Worm (Caenorhabditis elegans) whole organism, L1 larva: ENCODE data around the gene maph-1.3.

Experiments used
- C34B4.2 ChIP-seq: sonication (generic microtip); optimal IDR thresholded peaks from 2 replicates; lab custom pipeline; 2017; ENCODE audit warnings: mild to moderate bottlenecking, missing genetic modification characterization, missing compliant biosample characterization
- alr-1 ChIP-seq: fragments of 200-800 bp; sonication (Bioruptor generic); optimal IDR thresholded peaks from 2 replicates; lab custom pipeline; 2018; ENCODE audit warnings: borderline replicate concordance, mild to moderate bottlenecking, missing genetic modification characterization, missing compliant biosample characterization
- ama-1 ChIP-seq: fragments of 150-350 bp; optimal IDR thresholded peaks from 2 replicates; lab custom pipeline; 2014
- blmp-1 ChIP-seq: fragments of 150-350 bp; optimal IDR thresholded peaks from 2 replicates; lab custom pipeline; 2014; ENCODE audit warnings: missing biosample characterization, missing genetic modification characterization
- ceh-8 ChIP-seq: fragments of 200-800 bp; sonication (Bioruptor generic); optimal IDR thresholded peaks from 2 replicates; lab custom pipeline; 2018; ENCODE audit warnings: mild to moderate bottlenecking, missing genetic modification characterization, moderate library complexity, missing compliant biosample characterization
- ceh-82 ChIP-seq, 3 experiments: fragments of 150-350 bp in 1 of 3; sonication (generic microtip) in 2 of 3; optimal IDR thresholded peaks; 2 replicates each; lab custom pipeline; 2014 to 2017; ENCODE audit warnings: missing biosample characterization in 3 of 3, missing genetic modification characterization in 3 of 3
- ceh-88 ChIP-seq: fragments of 200-800 bp; sonication (Bioruptor generic); IDR thresholded peaks from 2 replicates; pipeline ENCODE4 v1.3.6; 2022; ENCODE audit warnings: missing genetic modification characterization, missing compliant biosample characterization
- ceh-90 ChIP-seq: sonication (generic microtip); optimal IDR thresholded peaks from 2 replicates; lab custom pipeline; 2016; ENCODE audit warnings: missing genetic modification characterization, missing compliant biosample characterization
- ces-1 ChIP-seq: fragments of 150-350 bp; optimal IDR thresholded peaks from 2 replicates; lab custom pipeline; 2014; ENCODE audit warnings: missing biosample characterization, missing genetic modification reagents, missing genetic modification characterization
- dpl-1 ChIP-seq, 3 experiments: fragments of 150-350 bp in 2 of 3; sonication (generic microtip) in 1 of 3; optimal IDR thresholded peaks; 2 replicates each; lab custom pipeline; 2014 to 2017; ENCODE audit warnings: missing biosample characterization in 3 of 3, missing genetic modification characterization in 3 of 3, missing genetic modification reagents in 3 of 3
- dsc-1 ChIP-seq: sonication (generic microtip); optimal IDR thresholded peaks from 2 replicates; lab custom pipeline; 2016; ENCODE audit warnings: mild to moderate bottlenecking, missing genetic modification characterization, missing compliant biosample characterization
- efl-1 ChIP-seq, 4 experiments: fragments of 150-350 bp; optimal IDR thresholded peaks in 3 of 4; peaks in 1 of 4; 1 replicate in 1 of 4; 2 replicates in 3 of 4; lab custom pipeline; 2014; ENCODE audit warnings: missing biosample characterization in 2 of 4, missing genetic modification characterization in 2 of 4, missing genetic modification reagents in 2 of 4
- egl-13 ChIP-seq: sonication (generic microtip); optimal IDR thresholded peaks from 2 replicates; lab custom pipeline; 2016; ENCODE audit warnings: missing genotype, missing genetic modification reagents, missing genetic modification characterization, missing compliant biosample characterization
- egl-27 ChIP-seq, 2 experiments: fragments of 150-350 bp in 1 of 2; sonication (generic microtip); optimal IDR thresholded peaks; 3 replicates each; lab custom pipeline; 2017 to 2018; ENCODE audit warnings: missing biosample characterization in 2 of 2, missing genetic modification characterization in 2 of 2, missing genetic modification reagents in 2 of 2
- elt-2 ChIP-seq: sonication (generic microtip); optimal IDR thresholded peaks from 2 replicates; lab custom pipeline; 2016; ENCODE audit warnings: missing genetic modification characterization, mild to moderate bottlenecking, inconsistent platforms, missing compliant biosample characterization, missing genetic modification reagents
- ets-5 ChIP-seq: fragments of 200-800 bp; sonication (Bioruptor generic); IDR thresholded peaks from 2 replicates; pipeline ENCODE4 v1.3.6; 2022; ENCODE audit warnings: missing genetic modification characterization, missing compliant biosample characterization
- fkh-10 ChIP-seq: sonication (generic microtip); optimal IDR thresholded peaks from 2 replicates; lab custom pipeline; 2017; ENCODE audit warnings: missing biosample characterization, missing genetic modification reagents, missing genetic modification characterization
- fkh-4 ChIP-seq: sonication (generic microtip); optimal IDR thresholded peaks from 2 replicates; lab custom pipeline; 2016; ENCODE audit warnings: missing compliant biosample characterization, missing genetic modification characterization, borderline replicate concordance
- fkh-8 ChIP-seq: sonication (generic microtip); optimal IDR thresholded peaks from 2 replicates; lab custom pipeline; 2016; ENCODE audit warnings: mild to moderate bottlenecking, missing genetic modification characterization, missing compliant biosample characterization
- fos-1 ChIP-seq: fragments of 150-350 bp; optimal IDR thresholded peaks from 2 replicates; lab custom pipeline; 2014; ENCODE audit warnings: missing biosample characterization, missing genetic modification characterization
- hlh-4 ChIP-seq: sonication (generic microtip); optimal IDR thresholded peaks from 2 replicates; lab custom pipeline; 2016; ENCODE audit warnings: mild to moderate bottlenecking, missing genetic modification characterization, missing compliant biosample characterization
- hpl-2 ChIP-seq: fragments of 150-350 bp; optimal IDR thresholded peaks from 2 replicates; lab custom pipeline; 2014; ENCODE audit warnings: missing biosample characterization, missing genetic modification reagents, missing genetic modification characterization
- jun-1 ChIP-seq: fragments of 150-350 bp; optimal IDR thresholded peaks from 2 replicates; lab custom pipeline; 2014; ENCODE audit warnings: missing biosample characterization, missing genetic modification reagents, missing genetic modification characterization
- lin-13 ChIP-seq: fragments of 150-350 bp; optimal IDR thresholded peaks from 2 replicates; lab custom pipeline; 2014; ENCODE audit warnings: missing biosample characterization, missing genetic modification reagents, missing genetic modification characterization
- lin-14 ChIP-seq: fragments of 200-800 bp; sonication (Bioruptor generic); optimal IDR thresholded peaks from 2 replicates; lab custom pipeline; 2018; ENCODE audit warnings: mild to moderate bottlenecking, missing genetic modification characterization, moderate library complexity, missing compliant biosample characterization
- lin-15B ChIP-seq: fragments of 150-350 bp; sonication (generic microtip); optimal IDR thresholded peaks from 3 replicates; lab custom pipeline; 2014; ENCODE audit warnings: missing biosample characterization, missing genetic modification characterization
- lin-39 ChIP-seq: fragments of 150-350 bp; optimal IDR thresholded peaks from 2 replicates; lab custom pipeline; 2014; ENCODE audit warnings: missing biosample characterization, missing genetic modification reagents, missing genetic modification characterization
- lir-3 ChIP-seq: sonication (generic microtip); optimal IDR thresholded peaks from 2 replicates; lab custom pipeline; 2016; ENCODE audit warnings: mild to moderate bottlenecking, missing genetic modification characterization, moderate library complexity, missing compliant biosample characterization; ENCODE audit not compliant: poor library complexity
- lsy-2 ChIP-seq, 2 experiments: fragments of 150-350 bp; optimal IDR thresholded peaks; 2 replicates each; lab custom pipeline; 2014; ENCODE audit warnings: missing biosample characterization in 2 of 2, missing genetic modification characterization in 2 of 2
- mef-2 ChIP-seq: fragments of 150-350 bp; optimal IDR thresholded peaks from 2 replicates; lab custom pipeline; 2014; ENCODE audit warnings: missing biosample characterization, missing genetic modification characterization
- mep-1 ChIP-seq: fragments of 150-350 bp; optimal IDR thresholded peaks from 2 replicates; lab custom pipeline; 2014; ENCODE audit warnings: missing biosample characterization, missing genetic modification characterization
- nhr-20 ChIP-seq: sonication (generic microtip); optimal IDR thresholded peaks from 2 replicates; lab custom pipeline; 2016; ENCODE audit warnings: mild to moderate bottlenecking, missing genetic modification characterization, missing compliant biosample characterization
- nhr-237 ChIP-seq: fragments of 150-350 bp; optimal IDR thresholded peaks from 2 replicates; lab custom pipeline; 2014; ENCODE audit warnings: missing biosample characterization, missing genetic modification characterization
- nhr-28 ChIP-seq: fragments of 150-350 bp; optimal IDR thresholded peaks from 2 replicates; lab custom pipeline; 2014; ENCODE audit warnings: missing biosample characterization, missing genetic modification characterization
- nhr-47 ChIP-seq: sonication (generic microtip); optimal IDR thresholded peaks from 2 replicates; lab custom pipeline; 2016; ENCODE audit warnings: mild to moderate bottlenecking, missing genetic modification characterization, moderate library complexity, missing compliant biosample characterization
- nhr-71 ChIP-seq: sonication (generic microtip); optimal IDR thresholded peaks from 2 replicates; lab custom pipeline; 2016; ENCODE audit warnings: mild to moderate bottlenecking, missing genetic modification characterization, moderate library complexity, missing compliant biosample characterization
- nhr-84 ChIP-seq: sonication (generic microtip); optimal IDR thresholded peaks from 2 replicates; lab custom pipeline; 2017; ENCODE audit warnings: missing biosample characterization, missing genetic modification characterization
- nhr-85 ChIP-seq: sonication (generic microtip); peaks from one replicate; lab custom pipeline; 2016; ENCODE audit warnings: missing genetic modification characterization, inconsistent platforms, missing compliant biosample characterization
- pag-3 ChIP-seq: sonication (generic microtip); optimal IDR thresholded peaks from 2 replicates; lab custom pipeline; 2017; ENCODE audit warnings: missing genetic modification characterization, mild to moderate bottlenecking, missing compliant biosample characterization, antibody characterized with exemption, borderline replicate concordance; ENCODE audit not compliant: insufficient read depth
- pqm-1 ChIP-seq: sonication (generic microtip); optimal IDR thresholded peaks from 3 replicates; lab custom pipeline; 2017; ENCODE audit warnings: missing biosample characterization, missing genetic modification characterization
- rnt-1 ChIP-seq: sonication (generic microtip); optimal IDR thresholded peaks from 2 replicates; lab custom pipeline; 2016; ENCODE audit warnings: mild to moderate bottlenecking, missing genetic modification characterization, moderate library complexity, missing compliant biosample characterization
- snu-23 ChIP-seq: sonication (generic microtip); optimal IDR thresholded peaks from 2 replicates; lab custom pipeline; 2016; ENCODE audit warnings: missing genetic modification characterization, missing compliant biosample characterization
- sox-4 ChIP-seq: sonication (generic microtip); optimal IDR thresholded peaks from 2 replicates; lab custom pipeline; 2016; ENCODE audit warnings: missing genetic modification characterization, missing compliant biosample characterization
- sptf-1 ChIP-seq: fragments of 150-350 bp; optimal IDR thresholded peaks from 2 replicates; lab custom pipeline; 2014; ENCODE audit warnings: missing biosample characterization, missing genetic modification characterization
- tlp-1 ChIP-seq: fragments of 150-350 bp; optimal IDR thresholded peaks from 2 replicates; lab custom pipeline; 2014; ENCODE audit warnings: missing biosample characterization, missing genetic modification characterization
- unc-130 ChIP-seq: fragments of 150-350 bp; optimal IDR thresholded peaks from 2 replicates; lab custom pipeline; 2017; ENCODE audit warnings: missing biosample characterization, missing genetic modification characterization, inconsistent platforms
- unc-30 ChIP-seq: sonication (generic microtip); optimal IDR thresholded peaks from 2 replicates; lab custom pipeline; 2017; ENCODE audit warnings: missing biosample characterization, missing genetic modification characterization
- unc-86 ChIP-seq: sonication (generic microtip); optimal IDR thresholded peaks from 2 replicates; lab custom pipeline; 2016; ENCODE audit warnings: missing genetic modification characterization, missing compliant biosample characterization
- unc-98 ChIP-seq: fragments of 200-800 bp; sonication (Bioruptor generic); IDR thresholded peaks from 2 replicates; pipeline ENCODE4 v1.3.6; 2022; ENCODE audit warnings: missing genetic modification characterization, missing compliant biosample characterization
- vab-15 ChIP-seq: sonication (generic microtip); optimal IDR thresholded peaks from 2 replicates; lab custom pipeline; 2017; ENCODE audit warnings: missing genotype, mild to moderate bottlenecking, missing genetic modification characterization, missing compliant biosample characterization
- xbp-1 ChIP-seq: sonication (generic microtip); optimal IDR thresholded peaks from 2 replicates; lab custom pipeline; 2016; ENCODE audit warnings: missing genetic modification characterization, missing compliant biosample characterization
- zip-4 ChIP-seq: fragments of 200-800 bp; sonication (Bioruptor generic); optimal IDR thresholded peaks from 2 replicates; lab custom pipeline; 2018; ENCODE audit warnings: mild to moderate bottlenecking, missing genetic modification characterization, moderate library complexity, missing compliant biosample characterization

The maph-1.3 gene

ce11 chrIII:3867378-3867904 is 22.7 kb downstream of the maph-1.3 start, which contains the start of gene rpl-3:
rpl-3 (plus strand) TSS chrIII:3867854.
- TF ChIP-seq elt-2 (peak; percentile 99), sox-4 (tag; lab: Kevin White, UChicago) (peak; percentile 100), fkh-8 (tag; lab: Kevin White, UChicago) (peak; percentile 100), ets-5 (GFP tag; lab: Robert Waterston, UW) (peak; percentile 100), alr-1 (tag; lab: Kevin White, UChicago) (no peak), fos-1 (peak; percentile 99), sptf-1 (tag; lab: Kevin White, UChicago) (no peak), mep-1 (tag; lab: Kevin White, UChicago) (peak; percentile 100), dpl-1 (GFP tag; optimal IDR thresholded peaks at IDR 0.05; lab: Kevin White, UChicago) (peak; percentile 100), lin-15B (tag; lab: Kevin White, UChicago) (peak; percentile 100), zip-4 (GFP tag; lab: Kevin White, UChicago) (peak; percentile 99), nhr-28 (peak; percentile 74), pag-3 (tag; lab: Kevin White, UChicago) (peak; percentile 64), mef-2 (peak; percentile 98), fkh-4 (tag; lab: Kevin White, UChicago) (peak; percentile 97), snu-23 (GFP tag; lab: Kevin White, UChicago) (peak; percentile 100), egl-27 (tag; optimal IDR thresholded peaks at IDR 0.05; lab: Kevin White, UChicago) (peak; percentile 95 to 96), nhr-85 (tag; lab: Kevin White, UChicago) (peak; percentile 100), lin-39 (tag; lab: Kevin White, UChicago) (peak; percentile 99), jun-1 (tag; lab: Kevin White, UChicago) (peak; percentile 100), ama-1 (lab: Kevin White, UChicago) (peak; percentile 96), pqm-1 (tag; lab: Kevin White, UChicago) (peak; percentile 92), ceh-90 (tag; lab: Kevin White, UChicago) (peak; percentile 78), blmp-1 (tag; lab: Kevin White, UChicago) (peak; percentile 98), fkh-10 (GFP tag; lab: Kevin White, UChicago) (peak; percentile 100), xbp-1 (tag; lab: Kevin White, UChicago) (peak; percentile 100), rnt-1 (peak; percentile 100), egl-13 (tag; lab: Kevin White, UChicago) (peak; percentile 100), C34B4.2 (peak; percentile 99), hpl-2 (GFP tag; lab: Kevin White, UChicago) (peak; percentile 98), nhr-237 (tag; lab: Kevin White, UChicago) (peak; percentile 100), nhr-71 (peak; percentile 100), nhr-47 (tag; lab: Kevin White, UChicago) (peak; percentile 100), lin-13 (GFP tag; lab: Kevin White, UChicago) (peak; percentile 100), dsc-1 (tag; lab: Kevin White, UChicago) (peak; percentile 100), nhr-20 (tag; lab: Kevin White, UChicago) (peak; percentile 100), unc-130 (tag; lab: Kevin White, UChicago) (peak; percentile 100), hlh-4 (peak; percentile 66), lin-14 (GFP tag; lab: Kevin White, UChicago) (peak; percentile 100), lsy-2 (tag; optimal IDR thresholded peaks at IDR 0.05; lab: Kevin White, UChicago) (peak; percentile 100), unc-86 (peak; percentile 100), nhr-84 (tag; lab: Kevin White, UChicago) (peak; percentile 100), ceh-88 (GFP tag; lab: Robert Waterston, UW) (peak; percentile 100), ceh-8 (GFP tag; lab: Kevin White, UChicago) (peak; percentile 100), tlp-1 (tag; lab: Kevin White, UChicago) (no peak), unc-98 (GFP tag; lab: Robert Waterston, UW) (peak; percentile 98), ces-1 (GFP tag; lab: Kevin White, UChicago) (peak; percentile 99), unc-30 (peak; percentile 94), ceh-82 (tag; optimal IDR thresholded peaks at IDR 0.05; lab: Kevin White, UChicago) (peak; percentile 100), lir-3 (peak; percentile 99), efl-1 (optimal IDR thresholded peaks at IDR 0.05; lab: Kevin White, UChicago) (peak; percentile 100), efl-1 (GFP tag; optimal IDR thresholded peaks at IDR 0.05 in 1 of 2; lab: Kevin White, UChicago) (peak; percentile 100), vab-15 (peak; percentile 99)
